Worm (Caenorhabditis elegans): ENCODE results near the gene R107.2.

DNA sequence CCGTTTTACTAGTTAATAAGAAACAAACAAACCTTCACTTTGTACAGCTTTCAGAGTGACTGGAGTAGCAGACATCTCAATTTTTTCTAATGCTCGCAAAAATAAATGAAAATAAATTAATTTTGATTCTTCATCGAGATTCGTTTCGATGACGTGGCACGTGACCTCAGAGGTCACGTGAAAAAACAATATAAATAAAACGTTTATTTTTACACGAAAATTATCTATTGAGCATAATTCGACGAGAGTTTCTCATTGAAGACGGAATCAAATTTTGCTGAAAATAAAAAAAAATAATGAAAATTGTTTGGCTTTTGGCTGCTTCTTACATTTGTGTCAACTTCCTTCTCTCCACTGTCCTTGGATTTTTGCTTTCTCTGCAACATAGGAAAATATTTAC is 43.8 kb downstream of the R107.2 start, which contains the start of gene rpn-6.2:
- TF ChIP-seq dao-5 (tag; optimal IDR thresholded peaks at IDR 0.05) (no peak), W03F9.2 (tag; optimal IDR thresholded peaks at IDR 0.05) (no peak), him-1 (tag; optimal IDR thresholded peaks at IDR 0.05) (no peak)
